Fruit fly (Drosophila melanogaster): ENCODE results near the gene CG31517.

DNA sequence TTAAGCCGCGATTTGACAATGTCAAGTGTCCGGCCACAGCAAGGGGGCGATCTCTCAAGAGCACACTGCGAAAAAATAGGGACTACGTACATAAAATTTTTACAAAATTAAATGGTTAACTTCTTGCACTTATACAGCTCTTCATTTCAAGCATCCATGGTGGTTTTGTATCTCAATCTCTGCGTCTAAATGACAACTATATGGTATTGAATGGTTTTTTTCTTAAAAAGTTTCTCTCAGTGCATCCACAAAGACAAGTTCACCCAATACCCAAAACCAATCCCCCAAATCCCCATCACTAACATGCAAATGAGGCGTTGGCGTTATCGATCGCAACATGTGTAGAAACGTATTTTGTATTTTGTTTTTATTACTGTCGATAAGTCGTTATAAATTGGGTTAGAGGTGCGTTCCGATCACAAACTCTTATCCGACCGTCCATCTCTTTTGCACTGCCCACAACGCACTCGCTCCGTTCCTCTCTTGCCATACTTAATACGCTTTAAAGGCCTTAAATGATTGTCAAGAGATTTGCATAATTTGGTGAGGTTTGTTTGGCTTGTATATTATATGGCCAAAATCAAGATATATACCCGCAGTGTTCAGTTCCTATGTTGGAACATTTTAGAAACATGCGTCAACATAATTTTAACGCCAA lies 33.3 kb upstream of the CG31517 start:
- peak; percentile 86 for TF ChIP-seq ara (GFP tag; IDR thresholded peaks at IDR 0.05)
- no peak for TF ChIP-seq Stat92E (GFP tag; optimal IDR thresholded peaks at IDR 0.05)
- no peak; the same call in 1 of the 2 replicates for TF ChIP-seq ro (GFP tag; IDR thresholded peaks at IDR 0.05)
- peak; percentile 86 for TF ChIP-seq Xrp1 (GFP tag; IDR thresholded peaks at IDR 0.05)
- peak; percentile 16 for TF ChIP-seq Ets97D (GFP tag; optimal IDR thresholded peaks at IDR 0.05)
- peak; percentile 84 for TF ChIP-seq ttk (GFP tag; IDR thresholded peaks at IDR 0.05)
- peak; percentile 67 for TF ChIP-seq HHEX (GFP tag; optimal IDR thresholded peaks at IDR 0.05)
- peak; percentile 31 for TF ChIP-seq CG4617 (GFP tag; optimal IDR thresholded peaks at IDR 0.05; ENCODE audit: borderline replicate concordance)
- TF ChIP-seq cg (GFP tag; optimal IDR thresholded peaks at IDR 0.05), result no peak
- TF ChIP-seq CG5180 (GFP tag; optimal IDR thresholded peaks at IDR 0.05), result peak; percentile 56

Measured in whole organism, embryonic.